Fruit fly (Drosophila melanogaster) whole organism, pupa: Measurements from ENCODE around the gene CG31343.
A peak's percentile ranks its signal among the peaks of the same experiment; 100 is the strongest.

Experiments used
- CG10348 ChIP-seq: fragments of 200-800 bp; sonication (Bioruptor generic); IDR thresholded peaks from 2 replicates; pipeline ENCODE4 v1.3.6; 2022; ENCODE audit warnings: missing biosample characterization, missing genetic modification characterization
- CG12605 ChIP-seq: fragments of 200-800 bp; sonication (Bioruptor generic); IDR thresholded peaks from 2 replicates; pipeline ENCODE4 v1.3.6; 2022; ENCODE audit warnings: missing biosample characterization, missing genetic modification characterization
- CG13204 ChIP-seq: fragments of 200-800 bp; sonication (Bioruptor generic); optimal IDR thresholded peaks from 2 replicates; lab custom pipeline; 2018; ENCODE audit warnings: missing biosample characterization, mild to moderate bottlenecking, missing genetic modification characterization, moderate library complexity
- CG14655 ChIP-seq: fragments of 200-800 bp; sonication (Bioruptor generic); optimal IDR thresholded peaks from 3 replicates; lab custom pipeline; 2017; ENCODE audit warnings: mild to moderate bottlenecking, missing biosample characterization, missing genetic modification reagents, missing genetic modification characterization
- CG15710 ChIP-seq: fragments of 200-800 bp; sonication (Bioruptor generic); optimal IDR thresholded peaks from 2 replicates; lab custom pipeline; 2018; ENCODE audit warnings: missing biosample characterization, mild to moderate bottlenecking, missing genetic modification characterization, moderate library complexity
- CG17806 ChIP-seq: fragments of 200-800 bp; sonication (Bioruptor generic); optimal IDR thresholded peaks from 2 replicates; lab custom pipeline; 2018; ENCODE audit warnings: missing biosample characterization, mild to moderate bottlenecking, missing genetic modification characterization, moderate library complexity
- CG32121 ChIP-seq: fragments of 200-800 bp; sonication (Bioruptor generic); IDR thresholded peaks from 2 replicates; pipeline ENCODE4 v1.3.6; 2022; ENCODE audit warnings: missing biosample characterization, missing genetic modification characterization
- CG34367 ChIP-seq: fragments of 200-800 bp; sonication (Bioruptor generic); optimal IDR thresholded peaks from 2 replicates; lab custom pipeline; 2018; ENCODE audit warnings: missing biosample characterization, mild to moderate bottlenecking, missing genetic modification characterization
- CG4496 ChIP-seq: fragments of 200-800 bp; sonication (Bioruptor generic); IDR thresholded peaks from 3 replicates; pipeline ENCODE4 v1.3.6; 2022; ENCODE audit warnings: missing biosample characterization, missing genetic modification characterization
- CG8159 ChIP-seq: fragments of 200-800 bp; sonication (Bioruptor generic); optimal IDR thresholded peaks from 3 replicates; lab custom pipeline; 2018; ENCODE audit warnings: missing biosample characterization, mild to moderate bottlenecking, missing genetic modification characterization, moderate library complexity
- CG8301 ChIP-seq: fragments of 200-800 bp; sonication (Bioruptor generic); optimal IDR thresholded peaks from 2 replicates; lab custom pipeline; 2018; ENCODE audit warnings: missing biosample characterization, mild to moderate bottlenecking, missing genetic modification characterization
- CG9948 ChIP-seq: fragments of 200-800 bp; sonication (Bioruptor generic); optimal IDR thresholded peaks from 2 replicates; lab custom pipeline; 2018; ENCODE audit warnings: missing biosample characterization, mild to moderate bottlenecking, missing genetic modification characterization, moderate library complexity
- D1 ChIP-seq: fragments of 200-800 bp; sonication (Bioruptor generic); optimal IDR thresholded peaks from 2 replicates; lab custom pipeline; 2018; ENCODE audit warnings: missing biosample characterization, mild to moderate bottlenecking, missing genetic modification characterization, moderate library complexity
- EcR ChIP-seq: fragments of 200-800 bp; sonication (Bioruptor generic); optimal IDR thresholded peaks from 3 replicates; lab custom pipeline; 2019; ENCODE audit warnings: missing biosample characterization, missing genetic modification characterization, mild to moderate bottlenecking, moderate library complexity, missing genetic modification reagents
- Ets98B ChIP-seq: fragments of 200-800 bp; sonication (Bioruptor generic); IDR thresholded peaks from 2 replicates; pipeline ENCODE4 v1.3.6; 2022; ENCODE audit warnings: missing biosample characterization, missing genetic modification characterization
- Pif1A ChIP-seq: fragments of 200-800 bp; sonication (Bioruptor generic); optimal IDR thresholded peaks from 3 replicates; lab custom pipeline; 2016; ENCODE audit warnings: missing biosample characterization, missing genetic modification characterization
- Pif1B ChIP-seq: fragments of 200-800 bp; sonication (Bioruptor generic); optimal IDR thresholded peaks from 3 replicates; lab custom pipeline; 2016; ENCODE audit warnings: missing biosample characterization, missing genetic modification characterization
- Snoo ChIP-seq: fragments of 200-800 bp; sonication (Bioruptor generic); optimal IDR thresholded peaks from 3 replicates; lab custom pipeline; 2017; ENCODE audit warnings: missing biosample characterization, mild to moderate bottlenecking, missing genetic modification characterization, inconsistent platforms
- fd96Ca ChIP-seq: fragments of 200-800 bp; sonication (Bioruptor generic); IDR thresholded peaks from 3 replicates; pipeline ENCODE4 v1.3.6; 2022; ENCODE audit warnings: missing biosample characterization, missing genetic modification characterization
- gl ChIP-seq: fragments of 200-800 bp; sonication (Bioruptor generic); optimal IDR thresholded peaks from 2 replicates; lab custom pipeline; 2018; ENCODE audit warnings: missing biosample characterization, mild to moderate bottlenecking, missing genetic modification characterization
- rn ChIP-seq: fragments of 200-800 bp; sonication (Bioruptor generic); IDR thresholded peaks from 2 replicates; pipeline ENCODE4 v1.3.6; 2022; ENCODE audit warnings: missing biosample characterization, missing genetic modification characterization

Gene CG31343

DNA sequence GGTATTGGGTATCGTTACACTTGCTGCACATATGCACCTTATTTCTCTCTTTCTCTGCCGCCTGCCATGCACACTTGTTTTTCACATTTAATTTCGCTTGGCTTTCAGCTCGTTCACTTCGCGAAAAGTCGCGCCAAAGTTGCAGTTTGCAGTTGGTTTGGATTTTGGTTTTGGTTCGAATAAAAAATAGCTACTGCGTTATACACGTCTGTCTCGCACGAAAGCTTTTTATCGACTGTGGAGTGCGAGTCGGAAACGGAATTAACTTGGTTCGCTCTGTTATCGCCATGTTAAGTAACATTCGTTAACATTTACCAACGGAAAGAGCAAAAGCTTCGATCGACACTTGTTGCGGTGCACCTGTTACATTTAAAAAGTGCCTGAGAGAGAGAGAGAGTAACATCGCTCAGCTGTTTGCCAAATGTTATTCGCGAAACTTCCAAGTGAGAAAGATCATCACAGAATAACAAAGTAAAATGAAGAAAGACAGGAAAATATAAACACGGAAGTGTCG lies 25.6 kb upstream of the CG31343 start, which contains the start of gene CG31176:
Gene CG31176 (minus strand): TSS at position 241 of the 514 bp plus-strand sequence.
- TF ChIP-seq CG12605 (GFP tag; lab: Robert Waterston, UW) (peak; percentile 11; the same call in 1 of the 2 replicates), CG10348 (no peak)

DNA sequence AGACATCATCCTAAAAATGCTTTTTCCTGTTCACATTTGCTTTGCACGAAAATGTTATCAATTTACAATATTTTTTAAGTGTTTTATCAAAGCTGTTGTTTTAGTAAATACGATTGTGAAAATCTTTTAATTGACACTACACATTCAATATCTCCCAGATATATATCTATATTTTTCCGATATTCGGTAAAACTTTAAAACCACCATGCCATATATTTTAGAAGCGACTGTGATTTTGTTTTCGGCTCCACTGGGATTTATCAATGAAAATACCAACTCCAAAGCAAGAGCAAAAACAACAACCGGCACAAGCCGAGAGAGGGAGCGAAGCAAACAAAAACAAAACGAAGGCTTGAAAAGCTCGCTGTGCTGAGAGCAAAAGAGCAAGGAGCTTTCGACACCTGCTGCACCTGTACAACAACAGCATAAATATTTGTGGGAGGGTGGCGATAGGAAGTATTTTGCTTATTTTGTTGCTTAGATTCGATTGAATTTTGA lies 25.1 kb upstream of the CG31343 start:
- peak; percentile 79 for TF ChIP-seq CG8159 (tag; lab: Kevin White, UChicago)
- peak; percentile 67 for TF ChIP-seq rn (GFP tag; lab: Robert Waterston, UW)
- TF ChIP-seq Ets98B (GFP tag; lab: Robert Waterston, UW) = peak; percentile 77
- TF ChIP-seq EcR (GFP tag; lab: Kevin White, UChicago) = no peak
- TF ChIP-seq CG4496 (GFP tag; lab: Robert Waterston, UW) = peak; percentile 85
- peak; percentile 82 for TF ChIP-seq CG32121 (GFP tag; lab: Robert Waterston, UW)
- no peak for TF ChIP-seq fd96Ca
- peak; percentile 63 for TF ChIP-seq CG34367 (tag; lab: Kevin White, UChicago)
- TF ChIP-seq CG12605 (GFP tag; lab: Robert Waterston, UW) = peak; percentile 43; the same call in 1 of the 2 replicates
- TF ChIP-seq D1 (tag; lab: Kevin White, UChicago) = peak; percentile 67
- peak; percentile 79 for TF ChIP-seq Pif1A
- peak; percentile 75 for TF ChIP-seq CG15710 (tag; lab: Kevin White, UChicago)
- peak; percentile 79 for TF ChIP-seq CG9948 (tag; lab: Kevin White, UChicago)
- TF ChIP-seq CG10348 = no peak
- TF ChIP-seq Snoo (tag; lab: Kevin White, UChicago) = peak; percentile 81
- TF ChIP-seq CG13204 (GFP tag; lab: Kevin White, UChicago) = peak; percentile 26
- TF ChIP-seq CG8301 = peak; percentile 83
- TF ChIP-seq gl = peak; percentile 47
- TF ChIP-seq Pif1B (GFP tag; lab: Kevin White, UChicago) = peak; percentile 64
- TF ChIP-seq CG14655 (GFP tag; lab: Kevin White, UChicago) = peak; percentile 85
- TF ChIP-seq CG17806 (tag; lab: Kevin White, UChicago) = peak; percentile 75

DNA sequence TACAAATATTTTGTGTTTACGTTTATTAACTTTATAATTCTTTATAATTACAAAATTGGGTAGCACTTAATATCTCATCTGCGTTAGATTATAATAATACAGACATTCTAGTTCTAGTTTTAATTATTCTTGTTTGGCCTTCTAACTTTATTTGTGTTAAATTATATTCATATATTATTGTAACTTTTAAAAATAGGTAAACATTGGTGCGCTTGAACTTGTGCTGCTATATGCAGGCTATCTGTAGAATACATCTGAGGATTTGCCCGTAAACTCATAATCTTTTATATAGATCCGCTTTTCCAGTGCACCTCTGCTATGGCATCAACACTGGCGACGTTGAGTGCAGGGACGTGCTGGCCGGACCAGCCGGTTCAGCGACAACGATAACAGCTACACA lies 22.6 kb upstream of the CG31343 start:
- no peak for TF ChIP-seq CG12605 (GFP tag; lab: Robert Waterston, UW)
- TF ChIP-seq CG32121 (GFP tag; lab: Robert Waterston, UW) = no peak
- TF ChIP-seq CG14655 (GFP tag; lab: Kevin White, UChicago) = peak; percentile 58
- no peak for TF ChIP-seq CG17806 (tag; lab: Kevin White, UChicago)
- TF ChIP-seq CG8159 (tag; lab: Kevin White, UChicago) = peak; percentile 57
- 0 out of 3 replicates have a peak, but pooled peaks have one; percentile 20 for TF ChIP-seq CG4496 (GFP tag; lab: Robert Waterston, UW)
- peak; percentile 17 for TF ChIP-seq CG15710 (tag; lab: Kevin White, UChicago)
- TF ChIP-seq Pif1A = no peak
- no peak for TF ChIP-seq Snoo (tag; lab: Kevin White, UChicago)
- TF ChIP-seq gl = no peak
- TF ChIP-seq CG13204 (GFP tag; lab: Kevin White, UChicago) = no peak
- TF ChIP-seq CG8301 = peak; percentile 37
- TF ChIP-seq Ets98B (GFP tag; lab: Robert Waterston, UW) = no peak
- TF ChIP-seq D1 (tag; lab: Kevin White, UChicago) = no peak
- TF ChIP-seq CG34367 (tag; lab: Kevin White, UChicago) = no peak
- TF ChIP-seq rn (GFP tag; lab: Robert Waterston, UW) = no peak
- TF ChIP-seq EcR (GFP tag; lab: Kevin White, UChicago) = no peak
- no peak for TF ChIP-seq Pif1B (GFP tag; lab: Kevin White, UChicago)
- TF ChIP-seq CG10348 = no peak
- no peak for TF ChIP-seq fd96Ca
- no peak for TF ChIP-seq CG9948 (tag; lab: Kevin White, UChicago)

DNA sequence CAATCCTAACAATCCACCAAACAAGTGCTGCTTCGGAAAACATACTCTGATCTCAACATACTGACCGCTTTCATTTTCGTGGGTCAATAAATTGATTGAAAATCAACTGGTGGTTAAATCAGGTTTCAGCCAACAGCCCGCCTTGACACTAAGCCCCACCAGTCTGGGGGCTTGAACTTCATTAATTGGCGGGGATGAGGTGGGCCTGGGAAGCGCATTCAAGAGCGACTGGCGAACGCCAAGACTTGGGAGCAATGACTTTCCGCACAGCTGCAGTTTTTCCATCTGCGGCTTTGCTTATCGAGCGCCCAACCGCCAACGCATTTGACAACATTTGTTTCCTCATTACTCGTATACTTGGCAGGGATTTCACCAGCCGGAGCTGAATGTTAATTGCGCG lies 18.5 kb upstream of the CG31343 start:
- TF ChIP-seq EcR (GFP tag; lab: Kevin White, UChicago) (peak; percentile 60), Ets98B (GFP tag; lab: Robert Waterston, UW) (no peak), CG4496 (GFP tag; lab: Robert Waterston, UW) (0 out of 3 replicates have a peak, but pooled peaks have one; percentile 22)

DNA sequence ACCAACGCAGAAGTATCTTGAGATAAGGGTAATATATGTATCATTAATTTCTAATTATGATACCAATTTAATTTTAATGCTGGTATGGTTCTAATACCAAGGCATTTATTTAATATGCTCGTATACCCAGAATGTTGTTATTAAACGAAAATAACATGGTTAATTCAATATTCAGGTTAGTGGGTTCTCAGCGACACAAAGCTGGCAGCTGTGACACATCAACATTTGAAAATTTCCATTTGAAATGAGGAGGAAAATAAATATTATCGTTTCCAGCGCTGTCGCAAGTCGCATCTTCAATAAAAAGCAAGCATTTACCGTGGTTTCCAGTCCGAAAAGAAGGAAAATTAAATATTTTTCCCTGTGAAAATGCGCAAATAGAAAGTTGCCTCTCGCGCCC lies 14.1 kb upstream of the CG31343 start:
- TF ChIP-seq CG12605 (GFP tag; lab: Robert Waterston, UW) = no peak

DNA sequence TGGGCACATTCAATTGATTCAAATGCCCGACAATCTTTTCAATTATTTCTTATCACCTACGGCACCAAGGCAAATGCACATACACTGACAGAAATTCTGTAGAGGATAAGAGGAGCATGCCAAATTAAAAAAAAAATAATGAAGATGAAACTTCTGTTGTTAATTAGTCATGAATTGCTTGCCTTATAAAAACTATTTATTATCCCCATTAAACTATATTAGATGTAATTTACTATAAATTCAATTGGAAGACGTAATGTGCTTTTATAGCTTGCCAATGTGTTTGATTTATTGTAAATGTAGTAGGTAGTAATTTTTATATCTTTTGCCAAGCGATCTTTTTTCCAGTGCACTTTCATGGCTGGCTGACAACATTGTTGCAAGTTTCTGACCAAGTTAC lies 13.4 kb upstream of the CG31343 start:
- TF ChIP-seq Ets98B (GFP tag; lab: Robert Waterston, UW) (peak; percentile 56; the same call in 1 of the 2 replicates), CG14655 (GFP tag; lab: Kevin White, UChicago) (peak; percentile 29), CG4496 (GFP tag; lab: Robert Waterston, UW) (0 out of 3 replicates have a peak, but pooled peaks have one; percentile 33), CG9948 (tag; lab: Kevin White, UChicago) (no peak), CG32121 (GFP tag; lab: Robert Waterston, UW) (peak; percentile 59; the same call in 1 of the 2 replicates)

DNA sequence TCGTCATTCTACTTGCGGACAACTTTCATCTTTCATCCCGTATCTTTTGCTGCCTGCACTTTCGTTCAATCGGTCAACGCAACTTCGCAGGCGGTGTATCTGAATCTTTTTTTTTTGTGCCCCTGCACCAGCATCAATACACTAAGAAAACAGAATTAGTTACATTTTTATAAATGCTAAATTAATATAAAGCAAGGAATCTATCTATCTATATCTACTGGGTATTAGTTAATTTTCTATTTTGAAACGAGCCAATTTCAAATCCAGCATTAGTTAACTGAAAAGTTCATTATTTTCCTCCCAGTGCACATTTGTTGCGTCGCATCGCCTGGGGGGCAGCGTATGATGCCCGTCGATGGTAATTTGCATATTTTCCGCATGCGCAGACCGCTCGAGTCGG lies 12.2 kb upstream of the CG31343 start:
- TF ChIP-seq Pif1B (GFP tag; lab: Kevin White, UChicago) = peak; percentile 49
- peak; percentile 90 for TF ChIP-seq CG32121 (GFP tag; lab: Robert Waterston, UW)
- peak; percentile 64 for TF ChIP-seq CG8301
- peak; percentile 18 for TF ChIP-seq Snoo (tag; lab: Kevin White, UChicago)
- peak; percentile 50 for TF ChIP-seq CG9948 (tag; lab: Kevin White, UChicago)
- TF ChIP-seq Ets98B (GFP tag; lab: Robert Waterston, UW) = peak; percentile 85
- no peak for TF ChIP-seq EcR (GFP tag; lab: Kevin White, UChicago)
- peak; percentile 43 for TF ChIP-seq CG17806 (tag; lab: Kevin White, UChicago)
- no peak for TF ChIP-seq gl
- no peak for TF ChIP-seq D1 (tag; lab: Kevin White, UChicago)
- peak; percentile 72 for TF ChIP-seq rn (GFP tag; lab: Robert Waterston, UW)
- peak; percentile 70 for TF ChIP-seq CG14655 (GFP tag; lab: Kevin White, UChicago)
- peak; percentile 51 for TF ChIP-seq CG10348
- no peak for TF ChIP-seq CG13204 (GFP tag; lab: Kevin White, UChicago)
- peak; percentile 18 for TF ChIP-seq Pif1A
- peak; percentile 41 for TF ChIP-seq CG8159 (tag; lab: Kevin White, UChicago)
- peak; percentile 36 for TF ChIP-seq CG34367 (tag; lab: Kevin White, UChicago)
- TF ChIP-seq CG12605 (GFP tag; lab: Robert Waterston, UW) = peak; percentile 76
- peak; percentile 78 for TF ChIP-seq CG4496 (GFP tag; lab: Robert Waterston, UW)
- TF ChIP-seq CG15710 (tag; lab: Kevin White, UChicago) = peak; percentile 28
- TF ChIP-seq fd96Ca = peak; percentile 74
